Fruit fly (Drosophila melanogaster) whole organism, larva: Measurements from ENCODE around the gene dpp.

Experiments used
- noc ChIP-seq: fragments of 200-800 bp; sonication (Bioruptor generic); optimal IDR thresholded peaks from 3 replicates; lab custom pipeline; 2019; ENCODE audit warnings: missing biosample characterization, mild to moderate bottlenecking, missing genetic modification characterization, moderate library complexity

The dpp gene

dm6 chr2L:2424497-2424896, 3.7 kb upstream of the dpp start, which contains the start of gene CG44139:
Gene CG44139 (plus strand): TSS chr2L:2424797.
- no peak for TF ChIP-seq noc (tag; lab: Kevin White, UChicago)

dm6 chr2L:2425652-2426192, 2.5 kb upstream of the dpp start:
- TF ChIP-seq noc (tag; lab: Kevin White, UChicago), result no peak

dm6 chr2L:2426444-2427188, 1.6 kb upstream of the dpp start:
- no peak for TF ChIP-seq noc (tag; lab: Kevin White, UChicago)

dm6 chr2L:2427384-2428208, 576 bp upstream of the dpp start:
- TF ChIP-seq noc (tag; lab: Kevin White, UChicago), result no peak

- TF ChIP-seq noc (tag; lab: Kevin White, UChicago), result no peak
Observed at dm6 chr2L:2429588-2429987, 1.4 kb downstream of the dpp start.

- TF ChIP-seq noc (tag; lab: Kevin White, UChicago), result no peak
Observed at dm6 chr2L:2430251-2430650, 2.1 kb downstream of the dpp start.

- no peak for TF ChIP-seq noc (tag; lab: Kevin White, UChicago)
Observed at dm6 chr2L:2432809-2433493, 4.8 kb downstream of the dpp start.

dm6 chr2L:2433494-2434054, 5.4 kb downstream of the dpp start:
- TF ChIP-seq noc (tag; lab: Kevin White, UChicago), result no peak

dm6 chr2L:2434222-2434621, 6.0 kb downstream of the dpp start:
- TF ChIP-seq noc (tag; lab: Kevin White, UChicago), result no peak

dm6 chr2L:2436258-2436657, 8.1 kb downstream of the dpp start:
- no peak for TF ChIP-seq noc (tag; lab: Kevin White, UChicago)

- no peak for TF ChIP-seq noc (tag; lab: Kevin White, UChicago)
Observed at dm6 chr2L:2438640-2439276, 10.6 kb downstream of the dpp start.

dm6 chr2L:2448514-2448913, 20.3 kb downstream of the dpp start:
- TF ChIP-seq noc (tag; lab: Kevin White, UChicago), result no peak

- no peak for TF ChIP-seq noc (tag; lab: Kevin White, UChicago)
Observed at dm6 chr2L:2449665-2450064, 21.5 kb downstream of the dpp start.

dm6 chr2L:2450723-2451379, 22.7 kb downstream of the dpp start:
- no peak for TF ChIP-seq noc (tag; lab: Kevin White, UChicago)
